Fruit fly (Drosophila melanogaster) whole organism, embryonic: ENCODE measurements around the gene shv.

Experiments
- Atf3 ChIP-seq: fragments of 200-800 bp; sonication (Bioruptor generic); optimal IDR thresholded peaks from 3 replicates; lab custom pipeline; 2016; ENCODE audit warnings: missing biosample characterization, missing genetic modification characterization
- B-H1 ChIP-seq: fragments of 200-800 bp; sonication (Bioruptor generic); IDR thresholded peaks from 3 replicates; pipeline ENCODE4 v1.3.6; 2022; ENCODE audit warnings: missing biosample characterization, missing genetic modification characterization
- B-H2 ChIP-seq: fragments of 200-800 bp; sonication (Bioruptor generic); optimal IDR thresholded peaks from 2 replicates; lab custom pipeline; 2018; ENCODE audit warnings: missing biosample characterization, mild to moderate bottlenecking, missing genetic modification characterization
- Bdp1 ChIP-seq: fragments of 200-800 bp; sonication (Bioruptor generic); optimal IDR thresholded peaks from 3 replicates; lab custom pipeline; 2016; ENCODE audit warnings: missing biosample characterization, missing genetic modification characterization
- CG11085 ChIP-seq: fragments of 200-800 bp; sonication (Bioruptor generic); IDR thresholded peaks from 2 replicates; pipeline ENCODE4 v1.3.6; 2022; ENCODE audit warnings: missing biosample characterization, missing genetic modification characterization
- CG11723 ChIP-seq: fragments of 200-800 bp; sonication (Bioruptor generic); optimal IDR thresholded peaks from 2 replicates; lab custom pipeline; 2017; ENCODE audit warnings: missing biosample characterization, mild to moderate bottlenecking, missing genetic modification characterization
- CG14860 ChIP-seq: fragments of 200-800 bp; sonication (Bioruptor generic); IDR thresholded peaks from 3 replicates; pipeline ENCODE4 v1.3.6; 2022; ENCODE audit warnings: missing biosample characterization, missing genetic modification characterization; ENCODE audit not compliant: partially characterized antibody
- CG1602 ChIP-seq: fragments of 200-800 bp; sonication (Bioruptor generic); optimal IDR thresholded peaks from 3 replicates; lab custom pipeline; 2016; ENCODE audit warnings: missing biosample characterization, missing genetic modification characterization
- CG16815 ChIP-seq: fragments of 200-800 bp; sonication (Bioruptor generic); optimal IDR thresholded peaks from 3 replicates; lab custom pipeline; 2017; ENCODE audit warnings: missing biosample characterization, mild to moderate bottlenecking, missing genetic modification characterization
- CG18262 ChIP-seq: fragments of 200-800 bp; optimal IDR thresholded peaks from 3 replicates; lab custom pipeline; 2019; ENCODE audit warnings: missing biosample characterization, mild to moderate bottlenecking, missing genetic modification characterization, moderate library complexity
- CG2116 ChIP-seq: fragments of 200-800 bp; sonication (Bioruptor generic); optimal IDR thresholded peaks from 3 replicates; lab custom pipeline; 2018; ENCODE audit warnings: missing biosample characterization, mild to moderate bottlenecking, missing genetic modification characterization
- CG2120 ChIP-seq: fragments of 200-800 bp; sonication (Bioruptor generic); optimal IDR thresholded peaks from 3 replicates; lab custom pipeline; 2016; ENCODE audit warnings: missing biosample characterization, missing genetic modification characterization
- CG30403 ChIP-seq: fragments of 200-800 bp; sonication (Bioruptor generic); optimal IDR thresholded peaks from 3 replicates; lab custom pipeline; 2016; ENCODE audit warnings: missing biosample characterization, missing genetic modification characterization
- CG31224 ChIP-seq: fragments of 200-800 bp; sonication (Bioruptor generic); IDR thresholded peaks from 2 replicates; pipeline ENCODE4 v1.3.6; 2022; ENCODE audit warnings: missing biosample characterization, missing genetic modification characterization
- CG3838 ChIP-seq: fragments of 200-800 bp; sonication (Bioruptor generic); optimal IDR thresholded peaks from 3 replicates; lab custom pipeline; 2016; ENCODE audit warnings: missing biosample characterization, missing genetic modification characterization
- CG5180 ChIP-seq: fragments of 200-800 bp; sonication (Bioruptor generic); optimal IDR thresholded peaks from 3 replicates; lab custom pipeline; 2017; ENCODE audit warnings: missing biosample characterization, missing genetic modification characterization, mild to moderate bottlenecking, moderate library complexity, missing genetic modification reagents
- CG6854 ChIP-seq: fragments of 200-800 bp; sonication (Bioruptor generic); optimal IDR thresholded peaks from 3 replicates; lab custom pipeline; 2017; ENCODE audit warnings: missing biosample characterization, mild to moderate bottlenecking, missing genetic modification characterization
- CG7987 ChIP-seq: fragments of 200-800 bp; sonication (Bioruptor generic); optimal IDR thresholded peaks from 2 replicates; lab custom pipeline; 2018; ENCODE audit warnings: missing biosample characterization, mild to moderate bottlenecking, missing genetic modification characterization, moderate library complexity
- CG8089 ChIP-seq: fragments of 200-800 bp; sonication (Bioruptor generic); optimal IDR thresholded peaks from 3 replicates; lab custom pipeline; 2016; ENCODE audit warnings: missing biosample characterization, missing genetic modification characterization
- CG8478 ChIP-seq: fragments of >200 bp; optimal IDR thresholded peaks from 2 replicates; lab custom pipeline; 2018
- CHES-1-like ChIP-seq: fragments of 200-800 bp; sonication (Bioruptor generic); optimal IDR thresholded peaks from 2 replicates; lab custom pipeline; 2016; ENCODE audit warnings: missing biosample characterization, missing genetic modification characterization
- Deaf1 ChIP-seq: fragments of 200-800 bp; optimal IDR thresholded peaks from 3 replicates; lab custom pipeline; 2019; ENCODE audit warnings: missing biosample characterization, mild to moderate bottlenecking, missing genetic modification characterization, moderate library complexity
- GATAe ChIP-seq: fragments of 200-800 bp; sonication (Bioruptor generic); conservative IDR thresholded peaks from 2 replicates; pipeline ENCODE4 v1.3.6; 2022; ENCODE audit warnings: missing biosample characterization, missing genetic modification characterization
- Gsc ChIP-seq: fragments of 200-800 bp; sonication (Bioruptor generic); IDR thresholded peaks from 2 replicates; pipeline ENCODE4 v1.3.6; 2022; ENCODE audit warnings: missing biosample characterization, missing genetic modification characterization
- HLH4C ChIP-seq: fragments of 200-800 bp; sonication (Bioruptor generic); IDR thresholded peaks from 3 replicates; pipeline ENCODE4 v1.3.6; 2022; ENCODE audit warnings: missing biosample characterization, missing genetic modification characterization; ENCODE audit not compliant: partially characterized antibody
- Hr51 ChIP-seq, 2 experiments: fragments of 200-800 bp; sonication (Bioruptor generic); optimal IDR thresholded peaks; 2 replicates in 1 of 2; 3 replicates in 1 of 2; lab custom pipeline; 2016 to 2018; ENCODE audit warnings: missing biosample characterization in 2 of 2, missing genetic modification characterization in 2 of 2, mild to moderate bottlenecking in 1 of 2, moderate library complexity in 1 of 2
- Hsf ChIP-seq: fragments of 200-800 bp; sonication (Bioruptor generic); optimal IDR thresholded peaks from 3 replicates; lab custom pipeline; 2016; ENCODE audit warnings: missing biosample characterization, missing genetic modification characterization
- Med ChIP-seq: fragments of 200-800 bp; sonication (Bioruptor generic); peaks from one replicate; lab custom pipeline; 2016; ENCODE audit warnings: missing biosample characterization, missing genetic modification characterization, mild to moderate bottlenecking, inconsistent platforms, moderate library complexity
- NfI ChIP-seq: fragments of 200-800 bp; sonication (Bioruptor generic); optimal IDR thresholded peaks from 3 replicates; lab custom pipeline; 2018; ENCODE audit warnings: missing biosample characterization, mild to moderate bottlenecking, missing genetic modification characterization, moderate library complexity
- Sry-β ChIP-seq: fragments of 200-800 bp; sonication (Bioruptor generic); optimal IDR thresholded peaks from 2 replicates; lab custom pipeline; 2018; ENCODE audit warnings: missing biosample characterization, mild to moderate bottlenecking, missing genetic modification characterization, moderate library complexity
- Ssrp ChIP-seq: fragments of 200-800 bp; sonication (Bioruptor generic); optimal IDR thresholded peaks from 2 replicates; lab custom pipeline; 2018; ENCODE audit warnings: missing biosample characterization, mild to moderate bottlenecking, missing genetic modification characterization, moderate library complexity
- Tbp ChIP-seq: fragments of >200 bp; optimal IDR thresholded peaks from 2 replicates; lab custom pipeline; 2018; ENCODE audit warnings: missing biosample characterization, missing genetic modification characterization
- Vsx1 ChIP-seq: fragments of 200-800 bp; sonication (Bioruptor generic); optimal IDR thresholded peaks from 2 replicates; lab custom pipeline; 2017; ENCODE audit warnings: missing biosample characterization, mild to moderate bottlenecking, missing genetic modification characterization, missing genetic modification reagents
- YL-1 ChIP-seq: fragments of 200-800 bp; sonication (Bioruptor generic); optimal IDR thresholded peaks from 3 replicates; lab custom pipeline; 2017; ENCODE audit warnings: missing biosample characterization, mild to moderate bottlenecking, missing genetic modification characterization
- btn ChIP-seq: fragments of 200-800 bp; sonication (Bioruptor generic); optimal IDR thresholded peaks from 2 replicates; lab custom pipeline; 2016; ENCODE audit warnings: missing biosample characterization, missing genetic modification characterization
- cas ChIP-seq: fragments of 200-800 bp; sonication (Bioruptor generic); IDR thresholded peaks from 2 replicates; pipeline ENCODE4 v1.3.6; 2022; ENCODE audit warnings: missing biosample characterization, missing genetic modification characterization
- crp ChIP-seq, 2 experiments: fragments of 200-800 bp; sonication (Bioruptor generic); optimal IDR thresholded peaks; 2 replicates in 1 of 2; 3 replicates in 1 of 2; lab custom pipeline; 2017; ENCODE audit warnings: missing biosample characterization in 2 of 2, missing genetic modification characterization in 2 of 2, mild to moderate bottlenecking in 1 of 2, moderate library complexity in 1 of 2
- dpn ChIP-seq, 2 experiments: fragments of 200-800 bp; sonication (Bioruptor generic); optimal IDR thresholded peaks; 3 replicates each; lab custom pipeline; 2016; ENCODE audit warnings: missing biosample characterization in 2 of 2, missing genetic modification characterization in 2 of 2
- fd64A ChIP-seq: fragments of 200-800 bp; sonication (Bioruptor generic); optimal IDR thresholded peaks from 3 replicates; lab custom pipeline; 2018; ENCODE audit warnings: missing biosample characterization, mild to moderate bottlenecking, missing genetic modification characterization
- klu ChIP-seq: fragments of 200-800 bp; sonication (Bioruptor generic); IDR thresholded peaks from 2 replicates; pipeline ENCODE4 v1.3.6; 2022; ENCODE audit warnings: missing biosample characterization, missing genetic modification characterization
- luna ChIP-seq: fragments of 200-800 bp; sonication (Bioruptor generic); optimal IDR thresholded peaks from 2 replicates; lab custom pipeline; 2016; ENCODE audit warnings: missing biosample characterization, missing genetic modification characterization
- mirr ChIP-seq: fragments of 200-800 bp; sonication (Bioruptor generic); optimal IDR thresholded peaks from 3 replicates; lab custom pipeline; 2018; ENCODE audit warnings: missing biosample characterization, mild to moderate bottlenecking, missing genetic modification characterization
- salm ChIP-seq: fragments of 200-800 bp; sonication (Bioruptor generic); optimal IDR thresholded peaks from 2 replicates; lab custom pipeline; 2018; ENCODE audit warnings: missing biosample characterization, mild to moderate bottlenecking, missing genetic modification characterization
- sd ChIP-seq: fragments of 200-800 bp; sonication (Bioruptor generic); optimal IDR thresholded peaks from 3 replicates; lab custom pipeline; 2018; ENCODE audit warnings: missing biosample characterization, mild to moderate bottlenecking, missing genetic modification characterization, moderate library complexity
- slou ChIP-seq: fragments of 200-800 bp; sonication (Bioruptor generic); optimal IDR thresholded peaks from 3 replicates; lab custom pipeline; 2016; ENCODE audit warnings: missing biosample characterization, missing genetic modification characterization
- sna ChIP-seq: fragments of 200-800 bp; sonication (Bioruptor generic); IDR thresholded peaks from 2 replicates; pipeline ENCODE4 v1.3.6; 2022; ENCODE audit warnings: missing biosample characterization, missing genetic modification characterization; ENCODE audit not compliant: partially characterized antibody
- tll ChIP-seq, 2 experiments: fragments of 200-800 bp in 1 of 2; fragments of >200 bp in 1 of 2; sonication (Bioruptor generic) in 1 of 2; optimal IDR thresholded peaks; 2 replicates each; lab custom pipeline; 2017 to 2019; ENCODE audit warnings: missing biosample characterization in 2 of 2, missing genetic modification characterization in 2 of 2, mild to moderate bottlenecking in 1 of 2, moderate library complexity in 1 of 2
- twi ChIP-seq: fragments of 200-800 bp; optimal IDR thresholded peaks from 2 replicates; lab custom pipeline; 2019; ENCODE audit warnings: missing biosample characterization, mild to moderate bottlenecking, missing genetic modification characterization, moderate library complexity
- vnd ChIP-seq: fragments of 200-800 bp; sonication (Bioruptor generic); IDR thresholded peaks from 3 replicates; pipeline ENCODE4 v1.3.6; 2022; ENCODE audit warnings: missing biosample characterization, missing genetic modification characterization; ENCODE audit not compliant: partially characterized antibody
- wor ChIP-seq: fragments of 200-800 bp; sonication (Bioruptor generic); IDR thresholded peaks from 2 replicates; pipeline ENCODE4 v1.3.6; 2022; ENCODE audit warnings: missing biosample characterization, missing genetic modification characterization

shv gene

DNA sequence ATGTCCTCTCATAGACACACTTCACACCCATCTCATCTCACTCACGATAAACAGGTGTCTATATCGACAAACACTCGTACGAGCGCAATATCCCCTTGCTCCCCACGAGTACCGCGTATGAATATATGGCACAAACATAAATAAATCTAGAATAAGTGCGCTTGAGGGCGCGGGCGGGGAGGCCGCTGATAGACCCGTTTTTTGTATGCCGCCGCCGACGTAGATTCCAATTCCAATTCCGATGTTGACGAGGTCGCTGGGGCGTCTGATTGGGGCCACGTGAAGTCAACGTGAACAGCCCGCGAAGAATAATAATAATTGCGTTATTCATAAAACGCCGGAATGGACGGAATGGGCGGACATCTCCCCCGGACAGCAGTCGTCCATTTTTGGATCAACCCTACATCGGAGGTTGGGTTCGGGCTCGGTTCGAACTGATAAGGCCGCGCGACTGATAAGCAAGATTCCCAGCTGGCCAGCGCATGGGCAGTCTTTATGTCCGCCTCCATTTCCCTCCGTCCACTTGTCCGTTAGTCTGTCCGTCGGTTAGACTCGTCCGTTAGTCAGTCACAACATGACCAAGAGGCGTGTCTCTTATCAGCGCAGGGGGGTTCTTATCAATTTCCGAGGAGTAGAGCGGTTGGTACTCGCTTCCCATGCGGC is 31.5 kb downstream of the shv start (continued):
- TF ChIP-seq CG30403 (GFP tag; lab: Kevin White, UChicago) (no peak), CG18262 (no peak), CHES-1-like (GFP tag; lab: Kevin White, UChicago) (no peak), CG8478 (lab: Kevin White, UChicago) (no peak), CG6854 (GFP tag; lab: Kevin White, UChicago) (peak; percentile 19), YL-1 (GFP tag; lab: Kevin White, UChicago) (peak; percentile 7), CG11085 (GFP tag; lab: Robert Waterston, UW) (no peak), Bdp1 (GFP tag; lab: Kevin White, UChicago) (no peak), CG5180 (GFP tag; lab: Kevin White, UChicago) (peak; percentile 74), luna (no peak), CG14860 (GFP tag; lab: Robert Waterston, UW) (no peak), NfI (GFP tag; lab: Kevin White, UChicago) (peak; percentile 15), Hr51 (GFP tag; optimal IDR thresholded peaks at IDR 0.05; lab: Kevin White, UChicago) (no peak), mirr (GFP tag; lab: Kevin White, UChicago) (peak; percentile 93), Atf3 (GFP tag; lab: Kevin White, UChicago) (no peak), twi (peak; percentile 56), Gsc (no peak), Sry-β (GFP tag; lab: Kevin White, UChicago) (no peak), btn (GFP tag; lab: Kevin White, UChicago) (no peak), vnd (no peak), CG2120 (GFP tag; lab: Kevin White, UChicago) (peak; percentile 6), CG3838 (GFP tag; lab: Kevin White, UChicago) (no peak), sd (peak; percentile 98), CG31224 (GFP tag; lab: Robert Waterston, UW) (no peak), CG8089 (no peak), fd64A (GFP tag; lab: Kevin White, UChicago) (no peak), crp (GFP tag; optimal IDR thresholded peaks at IDR 0.05; lab: Kevin White, UChicago) (peak in 1 of 2 experiments; percentile 18), cas (GFP tag; lab: Robert Waterston, UW) (no peak), Med (peak; percentile 88), HLH4C (GFP tag; lab: Robert Waterston, UW) (no peak), CG1602 (GFP tag; lab: Kevin White, UChicago) (no peak), klu (GFP tag; lab: Robert Waterston, UW) (no peak)

- no peak for TF ChIP-seq B-H2 (GFP tag; lab: Kevin White, UChicago)
- TF ChIP-seq tll (GFP tag; optimal IDR thresholded peaks at IDR 0.05; lab: Kevin White, UChicago): no peak
- TF ChIP-seq B-H1: no peak
- TF ChIP-seq sna (GFP tag; lab: Robert Waterston, UW): no peak
- TF ChIP-seq Vsx1: no peak
- TF ChIP-seq Tbp (GFP tag; lab: Kevin White, UChicago): no peak
- TF ChIP-seq CG2116: no peak
- no peak for TF ChIP-seq CG11723 (GFP tag; lab: Kevin White, UChicago)
- no peak for TF ChIP-seq CG16815 (GFP tag; lab: Kevin White, UChicago)
- no peak for TF ChIP-seq dpn (GFP tag; optimal IDR thresholded peaks at IDR 0.05; lab: Kevin White, UChicago)
- TF ChIP-seq Deaf1 (tag; lab: Kevin White, UChicago): peak; percentile 34
- no peak for TF ChIP-seq slou
- no peak for TF ChIP-seq GATAe (GFP tag; lab: Robert Waterston, UW)
- TF ChIP-seq Ssrp (tag; lab: Kevin White, UChicago): no peak
- TF ChIP-seq salm: no peak
- no peak for TF ChIP-seq wor (GFP tag; lab: Robert Waterston, UW)
- TF ChIP-seq CG7987 (GFP tag; lab: Kevin White, UChicago): peak; percentile 54
- no peak for TF ChIP-seq Hsf (GFP tag; lab: Kevin White, UChicago)
Observed at dm6 chr2L:485127-485824, 32.4 kb downstream of the shv start.
